Fruit fly (Drosophila melanogaster) whole organism, embryonic: ENCODE data around the gene CG14367.

ENCODE experiments used
- CG12071 ChIP-seq: fragments of 200-800 bp; sonication (Bioruptor generic); optimal IDR thresholded peaks from 3 replicates; lab custom pipeline; 2018; ENCODE audit warnings: missing biosample characterization, mild to moderate bottlenecking, missing genetic modification characterization
- CG17385 ChIP-seq: fragments of 200-800 bp; sonication (Bioruptor generic); optimal IDR thresholded peaks from 3 replicates; lab custom pipeline; 2018; ENCODE audit warnings: missing biosample characterization, mild to moderate bottlenecking, missing genetic modification characterization
- CG6813 ChIP-seq: fragments of 200-800 bp; sonication (Bioruptor generic); optimal IDR thresholded peaks from 2 replicates; lab custom pipeline; 2017; ENCODE audit warnings: missing biosample characterization, missing genetic modification characterization, mild to moderate bottlenecking, moderate library complexity, missing genetic modification reagents
- Opbp ChIP-seq: fragments of 200-800 bp; sonication (Bioruptor generic); IDR thresholded peaks from 3 replicates; pipeline ENCODE4 v1.3.6; 2022; ENCODE audit warnings: missing biosample characterization, missing genetic modification characterization; ENCODE audit not compliant: partially characterized antibody
- abd-A ChIP-seq: fragments of 200-800 bp; sonication (Bioruptor generic); optimal IDR thresholded peaks from 3 replicates; lab custom pipeline; 2019; ENCODE audit warnings: missing biosample characterization, mild to moderate bottlenecking, missing genetic modification characterization, moderate library complexity
- dmrt11E ChIP-seq: fragments of 200-800 bp; sonication (Bioruptor generic); optimal IDR thresholded peaks from 3 replicates; lab custom pipeline; 2018; ENCODE audit warnings: missing biosample characterization, mild to moderate bottlenecking, missing genetic modification characterization, moderate library complexity
- jigr1 ChIP-seq: fragments of 200-800 bp; sonication (Bioruptor generic); IDR thresholded peaks from 3 replicates; pipeline ENCODE4 v1.3.6; 2022; ENCODE audit warnings: missing biosample characterization, missing genetic modification characterization

- TF ChIP-seq CG17385 (GFP tag; lab: Kevin White, UChicago) (peak; percentile 7), abd-A (tag; lab: Kevin White, UChicago) (no peak), jigr1 (GFP tag; lab: Robert Waterston, UW) (no peak), CG6813 (GFP tag; lab: Kevin White, UChicago) (no peak), Opbp (0 out of 3 replicates have a peak, but pooled peaks have one; percentile 32), dmrt11E (no peak), CG12071 (GFP tag; lab: Kevin White, UChicago) (no peak)
Measured at dm6 chr3R:13710645-13711044, 16.8 kb downstream of the CG14367 start.
